Worm (Caenorhabditis elegans): ENCODE measurements around the gene M110.9.

Gene M110.9

ce11 chrII:8222309-8223065 lies 8.6 kb upstream of the M110.9 start, which contains the start of gene dab-1:
Gene dab-1, plus strand, starts transcription at chrII:8222386.
- TF ChIP-seq fkh-2 (tag; optimal IDR thresholded peaks at IDR 0.05) = no peak
- no peak for TF ChIP-seq zag-1 (tag; optimal IDR thresholded peaks at IDR 0.05)
- TF ChIP-seq snpc-4 (tag; optimal IDR thresholded peaks at IDR 0.05) = peak; percentile 8
- no peak for TF ChIP-seq skn-1 (tag; optimal IDR thresholded peaks at IDR 0.05)
- no peak for TF ChIP-seq ztf-11 (tag; optimal IDR thresholded peaks at IDR 0.05)
- no peak for TF ChIP-seq unc-39 (tag; optimal IDR thresholded peaks at IDR 0.05)
- no peak for TF ChIP-seq ztf-4 (tag; optimal IDR thresholded peaks at IDR 0.05)
- TF ChIP-seq nhr-28 (tag; optimal IDR thresholded peaks at IDR 0.05) = no peak
- TF ChIP-seq nhr-12 (tag; optimal IDR thresholded peaks at IDR 0.05) = no peak
- TF ChIP-seq aly-2 (tag; optimal IDR thresholded peaks at IDR 0.05) = no peak
- no peak for TF ChIP-seq sea-2 (GFP tag; optimal IDR thresholded peaks at IDR 0.05)
- no peak for TF ChIP-seq elt-1 (tag; optimal IDR thresholded peaks at IDR 0.05)
- no peak for TF ChIP-seq lin-15B (tag; optimal IDR thresholded peaks at IDR 0.05)
- TF ChIP-seq ZK546.5 (tag; optimal IDR thresholded peaks at IDR 0.05) = no peak
- no peak for TF ChIP-seq egl-5 (tag; optimal IDR thresholded peaks at IDR 0.05)
- no peak for TF ChIP-seq mml-1 (tag; optimal IDR thresholded peaks at IDR 0.05)
- no peak for TF ChIP-seq elt-3 (tag; optimal IDR thresholded peaks at IDR 0.05)
- TF ChIP-seq ama-1 (optimal IDR thresholded peaks at IDR 0.05) = peak; percentile 31
- TF ChIP-seq nhr-237 (tag; optimal IDR thresholded peaks at IDR 0.05) = no peak
- TF ChIP-seq ceh-16 (tag; optimal IDR thresholded peaks at IDR 0.05) = no peak
- no peak for TF ChIP-seq nhr-67 (tag; optimal IDR thresholded peaks at IDR 0.05)
- TF ChIP-seq nhr-11 (tag; optimal IDR thresholded peaks at IDR 0.05) = no peak
- TF ChIP-seq ceh-82 (tag; optimal IDR thresholded peaks at IDR 0.05) = no peak
- TF ChIP-seq nhr-77 (tag; optimal IDR thresholded peaks at IDR 0.05) = no peak
- TF ChIP-seq nhr-23 (tag; optimal IDR thresholded peaks at IDR 0.05) = peak; percentile 40
- TF ChIP-seq pha-4 (tag; optimal IDR thresholded peaks at IDR 0.05) = peak; percentile 4
- no peak for TF ChIP-seq eor-1 (tag; optimal IDR thresholded peaks at IDR 0.05)
- no peak for TF ChIP-seq lsy-12 (tag; optimal IDR thresholded peaks at IDR 0.05)
- TF ChIP-seq nfya-1 (tag; optimal IDR thresholded peaks at IDR 0.05; ENCODE audit: insufficient read depth) = peak; percentile 1
- TF ChIP-seq jun-1 (tag; optimal IDR thresholded peaks at IDR 0.05) = no peak
- no peak for TF ChIP-seq lin-39 (tag; optimal IDR thresholded peaks at IDR 0.05)
- peak; percentile 15 for TF ChIP-seq mdl-1 (tag; optimal IDR thresholded peaks at IDR 0.05)
- no peak for TF ChIP-seq fos-1 (tag; optimal IDR thresholded peaks at IDR 0.05)
- TF ChIP-seq unc-62 (GFP tag; optimal IDR thresholded peaks at IDR 0.05) = no peak
- no peak for TF ChIP-seq pqm-1 (tag; optimal IDR thresholded peaks at IDR 0.05)
- TF ChIP-seq elt-2 (tag; optimal IDR thresholded peaks at IDR 0.05) = no peak
- TF ChIP-seq egl-27 (tag; optimal IDR thresholded peaks at IDR 0.05) = no peak
- peak; percentile 50 for TF ChIP-seq hmg-11 (tag; optimal IDR thresholded peaks at IDR 0.05)
- peak; percentile 88 for TF ChIP-seq nhr-25 (tag; optimal IDR thresholded peaks at IDR 0.05)
- TF ChIP-seq fkh-10 (GFP tag; optimal IDR thresholded peaks at IDR 0.05) = no peak
- no peak for TF ChIP-seq ceh-9 (tag; optimal IDR thresholded peaks at IDR 0.05)
- TF ChIP-seq R02D3.7 (tag; optimal IDR thresholded peaks at IDR 0.05) = no peak
- no peak for TF ChIP-seq daf-12 (tag; optimal IDR thresholded peaks at IDR 0.05)
- no peak for TF ChIP-seq nhr-76 (tag; optimal IDR thresholded peaks at IDR 0.05)
- no peak for TF ChIP-seq ceh-28 (tag; optimal IDR thresholded peaks at IDR 0.05)
- TF ChIP-seq nhr-43 (tag; optimal IDR thresholded peaks at IDR 0.05; ENCODE audit: poor library complexity, severe bottlenecking) = no peak
- TF ChIP-seq tbx-2 (tag; optimal IDR thresholded peaks at IDR 0.05) = no peak

All from whole organism, L3 larva.